Fruit fly (Drosophila melanogaster): ENCODE data around the gene Elo68beta.

DNA sequence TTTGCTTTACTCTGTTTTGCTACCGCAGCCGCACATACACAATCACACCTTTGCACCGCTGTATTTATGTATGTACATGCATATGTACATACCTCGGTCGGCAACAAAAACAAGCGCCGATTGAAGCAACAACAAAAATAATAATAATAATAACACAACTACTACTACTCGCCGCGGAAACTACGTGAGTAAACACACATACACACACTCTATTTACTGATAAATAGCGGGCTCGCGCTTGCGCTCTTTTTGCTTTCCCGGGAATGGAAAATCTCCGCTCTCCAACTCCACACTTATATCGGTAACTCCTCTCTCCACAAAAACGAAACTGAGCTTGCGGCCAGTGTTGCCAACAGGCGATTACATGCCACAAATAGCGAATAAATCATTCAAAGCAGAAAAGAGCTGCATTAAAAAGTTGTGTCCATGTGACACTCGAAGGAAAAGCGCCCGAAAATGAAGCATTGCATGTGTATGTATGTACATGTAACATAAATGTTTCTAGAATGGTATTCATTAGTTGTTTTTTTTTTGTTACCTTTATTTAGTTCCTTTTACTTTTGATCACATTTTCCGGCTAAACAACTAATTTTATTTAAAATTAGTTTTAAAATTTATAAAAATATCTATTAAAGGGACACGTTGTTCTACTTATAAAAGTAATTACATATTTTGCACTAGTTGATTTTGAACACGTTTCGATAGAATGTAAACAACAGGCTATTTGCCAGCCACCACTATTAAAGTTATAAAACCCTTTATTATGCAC, 17.3 kb upstream of the Elo68beta start:
- TF ChIP-seq Sox102F (GFP tag; optimal IDR thresholded peaks at IDR 0.05): no peak
- peak; percentile 72 for TF ChIP-seq CG4707 (GFP tag; optimal IDR thresholded peaks at IDR 0.05)
- 0 out of 3 replicates have a peak, but pooled peaks have one; percentile 30 for TF ChIP-seq ase (GFP tag; IDR thresholded peaks at IDR 0.05)
- TF ChIP-seq Hr3 (GFP tag; optimal IDR thresholded peaks at IDR 0.05): peak; percentile 19
- TF ChIP-seq otp (GFP tag; IDR thresholded peaks at IDR 0.05): peak; percentile 65; the same call in 1 of the 3 replicates
- TF ChIP-seq Neu2 (GFP tag; optimal IDR thresholded peaks at IDR 0.05; ENCODE audit: borderline replicate concordance): no peak
- no peak for TF ChIP-seq mld (GFP tag; IDR thresholded peaks at IDR 0.05; ENCODE audit: partially characterized antibody)
- TF ChIP-seq CG7556 (GFP tag; optimal IDR thresholded peaks at IDR 0.05): peak; percentile 41
- peak; percentile 81 for TF ChIP-seq CG10209 (GFP tag; optimal IDR thresholded peaks at IDR 0.05)
- no peak; the same call in 1 of the 2 replicates for TF ChIP-seq E2f1 (GFP tag; IDR thresholded peaks at IDR 0.05)
- TF ChIP-seq danr (GFP tag; IDR thresholded peaks at IDR 0.05): peak; percentile 20; the same call in 1 of the 2 replicates
- TF ChIP-seq Aef1 (GFP tag; IDR thresholded peaks at IDR 0.05): peak; percentile 50; the same call in 1 of the 3 replicates
